Worm (Caenorhabditis elegans) whole organism, mixed stage, embryonic: ENCODE measurements around the gene C25A6.1.
A peak's percentile ranks its signal among the peaks of the same experiment; 100 is the strongest.

Experiments
- M03D4.4 ChIP-seq: sonication (generic microtip); optimal IDR thresholded peaks from 2 replicates; lab custom pipeline; 2017; ENCODE audit warnings: mild to moderate bottlenecking, missing genetic modification characterization, missing compliant biosample characterization
- bed-3 ChIP-seq: fragments of 200-800 bp; sonication (Bioruptor generic); optimal IDR thresholded peaks from 3 replicates; lab custom pipeline; 2018; ENCODE audit warnings: mild to moderate bottlenecking, missing genetic modification characterization, moderate library complexity, missing compliant biosample characterization
- blmp-1 ChIP-seq: fragments of 150-350 bp; optimal IDR thresholded peaks from 2 replicates; lab custom pipeline; 2014; ENCODE audit warnings: missing biosample characterization, missing genetic modification characterization
- ceh-39 ChIP-seq: fragments of 150-350 bp; optimal IDR thresholded peaks from 2 replicates; lab custom pipeline; 2014; ENCODE audit warnings: missing biosample characterization, missing genetic modification characterization
- ceh-43 ChIP-seq: fragments of 200-800 bp; sonication (Bioruptor generic); optimal IDR thresholded peaks from 2 replicates; lab custom pipeline; 2018; ENCODE audit warnings: mild to moderate bottlenecking, missing genetic modification characterization, moderate library complexity, missing compliant biosample characterization
- ceh-83 ChIP-seq: fragments of 200-800 bp; sonication (Bioruptor generic); optimal IDR thresholded peaks from 2 replicates; lab custom pipeline; 2018; ENCODE audit warnings: mild to moderate bottlenecking, missing genetic modification characterization, missing compliant biosample characterization
- elt-1 ChIP-seq: sonication (generic microtip); optimal IDR thresholded peaks from 2 replicates; lab custom pipeline; 2017; ENCODE audit warnings: missing genetic modification characterization, mild to moderate bottlenecking, missing compliant biosample characterization, antibody characterized with exemption, moderate library complexity, borderline replicate concordance; ENCODE audit not compliant: insufficient read depth
- elt-3 ChIP-seq: fragments of 150-350 bp; optimal IDR thresholded peaks from 2 replicates; lab custom pipeline; 2014; ENCODE audit warnings: missing biosample characterization, missing genetic modification characterization
- flh-1 ChIP-seq: fragments of 200-800 bp; sonication (Bioruptor generic); optimal IDR thresholded peaks from 2 replicates; lab custom pipeline; 2018; ENCODE audit warnings: mild to moderate bottlenecking, missing genetic modification characterization, moderate library complexity, missing compliant biosample characterization
- ham-2 ChIP-seq: fragments of 200-800 bp; sonication (Bioruptor generic); optimal IDR thresholded peaks from 2 replicates; lab custom pipeline; 2018; ENCODE audit warnings: mild to moderate bottlenecking, missing genetic modification characterization, missing compliant biosample characterization
- hlh-1 ChIP-seq: fragments of 150-350 bp; optimal IDR thresholded peaks from 2 replicates; lab custom pipeline; 2014; ENCODE audit warnings: missing biosample characterization, missing genetic modification reagents, missing genetic modification characterization
- lin-13 ChIP-seq: fragments of 150-350 bp; optimal IDR thresholded peaks from 2 replicates; lab custom pipeline; 2014; ENCODE audit warnings: missing biosample characterization, missing genetic modification characterization
- lin-32 ChIP-seq: fragments of 200-800 bp; sonication (Bioruptor generic); optimal IDR thresholded peaks from 2 replicates; lab custom pipeline; 2018; ENCODE audit warnings: mild to moderate bottlenecking, missing genetic modification characterization, missing compliant biosample characterization
- mab-5 ChIP-seq: fragments of 150-350 bp; optimal IDR thresholded peaks from 2 replicates; lab custom pipeline; 2014; ENCODE audit warnings: missing biosample characterization, missing genetic modification characterization
- mep-1 ChIP-seq: fragments of 150-350 bp; optimal IDR thresholded peaks from 2 replicates; lab custom pipeline; 2017; ENCODE audit warnings: missing biosample characterization, missing genetic modification reagents, missing genetic modification characterization, inconsistent platforms
- mls-2 ChIP-seq: sonication (generic microtip); optimal IDR thresholded peaks from 2 replicates; lab custom pipeline; 2016; ENCODE audit warnings: mild to moderate bottlenecking, missing genetic modification characterization, moderate library complexity, missing compliant biosample characterization
- nhr-12 ChIP-seq: fragments of 150-350 bp; optimal IDR thresholded peaks from 2 replicates; lab custom pipeline; 2014; ENCODE audit warnings: missing biosample characterization, missing genetic modification characterization
- nhr-2 ChIP-seq: fragments of 150-350 bp; optimal IDR thresholded peaks from 2 replicates; lab custom pipeline; 2014; ENCODE audit warnings: missing biosample characterization, missing genetic modification characterization
- nhr-237 ChIP-seq: fragments of 150-350 bp; optimal IDR thresholded peaks from 2 replicates; lab custom pipeline; 2014; ENCODE audit warnings: missing biosample characterization, missing genetic modification characterization
- nhr-28 ChIP-seq: fragments of 150-350 bp; optimal IDR thresholded peaks from 2 replicates; lab custom pipeline; 2014; ENCODE audit warnings: missing biosample characterization, missing genetic modification characterization
- nhr-76 ChIP-seq: sonication (generic microtip); optimal IDR thresholded peaks from 2 replicates; lab custom pipeline; 2017; ENCODE audit warnings: missing biosample characterization, missing genetic modification characterization
- pha-4 ChIP-seq: fragments of 150-350 bp; optimal IDR thresholded peaks from 2 replicates; lab custom pipeline; 2018; ENCODE audit warnings: missing biosample characterization, missing genetic modification reagents, missing genetic modification characterization
- sem-2 ChIP-seq: fragments of 200-800 bp; sonication (Bioruptor generic); optimal IDR thresholded peaks from 2 replicates; lab custom pipeline; 2018; ENCODE audit warnings: mild to moderate bottlenecking, missing genetic modification characterization, missing compliant biosample characterization
- snpc-4 ChIP-seq: fragments of 150-350 bp; optimal IDR thresholded peaks from 2 replicates; lab custom pipeline; 2014; ENCODE audit warnings: missing biosample characterization, missing genetic modification characterization
- sptf-1 ChIP-seq: sonication (generic microtip); optimal IDR thresholded peaks from 2 replicates; lab custom pipeline; 2017; ENCODE audit warnings: mild to moderate bottlenecking, missing genetic modification characterization, moderate library complexity, missing compliant biosample characterization
- tbx-8 ChIP-seq: fragments of 200-800 bp; sonication (Bioruptor generic); optimal IDR thresholded peaks from 2 replicates; lab custom pipeline; 2018; ENCODE audit warnings: mild to moderate bottlenecking, missing genetic modification characterization, moderate library complexity, missing compliant biosample characterization
- unc-120 ChIP-seq: sonication (generic microtip); optimal IDR thresholded peaks from 2 replicates; lab custom pipeline; 2017; ENCODE audit warnings: missing genetic modification characterization, missing compliant biosample characterization; ENCODE audit not compliant: poor library complexity, severe bottlenecking
- unc-62 ChIP-seq: fragments of 150-350 bp; optimal IDR thresholded peaks from 2 replicates; lab custom pipeline; 2014; ENCODE audit warnings: missing biosample characterization, missing genetic modification reagents, missing genetic modification characterization
- ztf-11 ChIP-seq: fragments of 150-350 bp; optimal IDR thresholded peaks from 2 replicates; lab custom pipeline; 2014; ENCODE audit warnings: missing biosample characterization, missing genetic modification characterization

The C25A6.1 gene

DNA sequence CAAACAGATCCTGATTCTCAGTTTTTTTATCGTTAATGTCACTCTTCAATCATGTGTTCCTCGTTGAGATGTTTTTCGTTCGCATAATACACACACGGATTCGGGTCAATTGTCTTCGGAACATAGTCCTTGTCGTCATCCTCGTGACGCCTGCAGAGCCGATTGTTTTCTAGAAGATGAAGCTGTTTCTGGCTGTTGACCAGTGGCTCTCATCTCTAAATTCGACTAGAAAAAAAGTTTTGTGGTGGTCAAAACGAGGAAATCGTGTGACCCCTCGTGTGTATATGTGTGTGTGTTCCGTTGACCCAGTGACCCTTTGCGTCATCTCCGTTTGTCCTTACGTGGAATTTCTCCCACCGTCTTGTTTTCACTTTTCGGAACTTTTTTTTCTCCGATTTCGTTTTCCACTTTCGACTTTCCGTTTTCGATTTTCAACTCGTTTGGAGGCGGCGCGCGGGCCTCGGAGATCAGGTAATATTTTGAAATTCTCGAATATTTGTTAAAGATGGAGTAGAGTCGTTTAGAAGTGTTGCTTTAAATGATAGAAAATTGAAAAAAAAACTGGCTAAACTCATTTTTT lies 22.3 kb upstream of the C25A6.1 start, which contains the start of gene C35A11.2:
C35A11.2 (plus strand) TSS at position 386 of the 580 bp plus-strand sequence.
- TF ChIP-seq nhr-2 = no peak
- no peak for TF ChIP-seq bed-3 (GFP tag; lab: Kevin White, UChicago)
- TF ChIP-seq blmp-1 (tag; lab: Kevin White, UChicago) = peak; percentile 75

- no peak for TF ChIP-seq unc-120 (tag; lab: Kevin White, UChicago)
- TF ChIP-seq ceh-39 (tag; lab: Kevin White, UChicago) = no peak
- no peak for TF ChIP-seq nhr-12 (tag; lab: Kevin White, UChicago)
- no peak for TF ChIP-seq lin-32 (GFP tag; lab: Kevin White, UChicago)
- TF ChIP-seq elt-3 (tag; lab: Kevin White, UChicago) = no peak
- no peak for TF ChIP-seq bed-3 (GFP tag; lab: Kevin White, UChicago)
- no peak for TF ChIP-seq mep-1 (tag; lab: Kevin White, UChicago)
- no peak for TF ChIP-seq nhr-2
- no peak for TF ChIP-seq ceh-43
- TF ChIP-seq mls-2 (tag; lab: Kevin White, UChicago) = no peak
- TF ChIP-seq flh-1 = no peak
- TF ChIP-seq hlh-1 (tag; lab: Kevin White, UChicago) = no peak
- TF ChIP-seq ham-2 = no peak
- TF ChIP-seq elt-1 (tag; lab: Kevin White, UChicago) = no peak
- no peak for TF ChIP-seq nhr-76 (tag; lab: Kevin White, UChicago)
- no peak for TF ChIP-seq pha-4 (tag; lab: Kevin White, UChicago)
These were observed 15.2 kb upstream of the C25A6.1 start, which contains the start of gene C35A11.4 for ce11 chrV:5392993-5393628. Gene C35A11.4 (minus strand): TSS chrV:5393148.

DNA sequence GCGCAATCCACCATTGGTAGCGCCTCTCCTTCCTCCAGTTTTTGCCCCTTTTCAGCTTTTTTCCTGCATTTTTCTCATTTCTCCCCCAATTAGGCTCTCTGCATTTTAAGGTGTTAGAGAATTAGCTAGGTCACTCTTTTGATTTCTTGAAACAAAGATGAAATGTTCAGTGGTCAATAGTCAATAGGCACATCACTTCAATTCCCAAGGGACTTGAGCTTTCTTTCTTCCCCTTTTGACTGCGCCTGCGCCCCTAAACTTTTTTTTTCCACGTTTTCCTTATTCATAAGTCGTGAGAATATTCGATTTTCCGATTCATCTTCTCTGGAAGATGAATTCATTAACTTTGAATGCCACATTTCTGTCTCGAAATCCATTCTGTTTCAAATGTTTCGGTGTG lies 4.4 kb upstream of the C25A6.1 start:
- no peak for TF ChIP-seq mab-5 (tag; lab: Kevin White, UChicago)
- TF ChIP-seq ceh-39 (tag; lab: Kevin White, UChicago) = no peak
- TF ChIP-seq snpc-4 (tag; lab: Kevin White, UChicago) = no peak
- no peak for TF ChIP-seq lin-13 (tag; lab: Kevin White, UChicago)
- no peak for TF ChIP-seq elt-3 (tag; lab: Kevin White, UChicago)
- no peak for TF ChIP-seq pha-4 (tag; lab: Kevin White, UChicago)
- TF ChIP-seq mls-2 (tag; lab: Kevin White, UChicago) = no peak
- no peak for TF ChIP-seq ham-2
- TF ChIP-seq mep-1 (tag; lab: Kevin White, UChicago) = no peak
- TF ChIP-seq sem-2 = no peak
- no peak for TF ChIP-seq nhr-237 (tag; lab: Kevin White, UChicago)
- no peak for TF ChIP-seq elt-1 (tag; lab: Kevin White, UChicago)
- no peak for TF ChIP-seq ztf-11
- TF ChIP-seq unc-120 (tag; lab: Kevin White, UChicago) = no peak
- no peak for TF ChIP-seq flh-1
- TF ChIP-seq ceh-83 (GFP tag; lab: Kevin White, UChicago) = no peak
- TF ChIP-seq hlh-1 (tag; lab: Kevin White, UChicago) = no peak
- TF ChIP-seq, all 35 proteins: peak for 0

DNA sequence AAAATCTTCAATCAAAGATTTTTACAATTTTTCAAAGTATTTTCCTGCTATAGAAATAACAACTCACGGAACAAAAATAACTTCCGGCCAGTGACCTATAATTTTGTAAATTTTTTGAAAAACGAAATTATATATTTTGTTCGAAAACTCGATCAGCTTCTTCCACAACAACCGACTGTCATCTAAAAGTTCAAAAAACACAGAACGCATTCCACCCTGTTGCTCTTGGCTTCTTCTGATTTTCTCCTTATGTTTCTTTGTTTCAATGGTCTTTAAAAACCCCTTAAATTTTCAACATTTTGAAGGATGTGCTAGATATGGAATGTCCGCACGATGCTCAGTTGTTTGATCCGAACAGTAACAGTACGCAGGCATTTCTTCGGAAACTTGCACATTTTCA lies 3.3 kb upstream of the C25A6.1 start, which contains the start of gene dmsr-7:
dmsr-7 (plus strand) TSS at position 301 of the 400 bp plus-strand sequence.
- TF ChIP-seq mep-1 (tag; lab: Kevin White, UChicago) = no peak
- no peak for TF ChIP-seq flh-1
- no peak for TF ChIP-seq M03D4.4 (tag; lab: Kevin White, UChicago)
- TF ChIP-seq mab-5 (tag; lab: Kevin White, UChicago) = no peak
- no peak for TF ChIP-seq ceh-83 (GFP tag; lab: Kevin White, UChicago)
- no peak for TF ChIP-seq ztf-11
- TF ChIP-seq ceh-39 (tag; lab: Kevin White, UChicago) = no peak
- no peak for TF ChIP-seq tbx-8
- TF ChIP-seq nhr-12 (tag; lab: Kevin White, UChicago) = no peak
- no peak for TF ChIP-seq snpc-4 (tag; lab: Kevin White, UChicago)
- TF ChIP-seq nhr-28 (tag; lab: Kevin White, UChicago) = no peak
- no peak for TF ChIP-seq sptf-1
- no peak for TF ChIP-seq elt-3 (tag; lab: Kevin White, UChicago)
- TF ChIP-seq hlh-1 (tag; lab: Kevin White, UChicago) = no peak
- TF ChIP-seq nhr-76 (tag; lab: Kevin White, UChicago) = no peak
- TF ChIP-seq unc-62 = no peak
- TF ChIP-seq sem-2 = no peak
- no peak for TF ChIP-seq unc-120 (tag; lab: Kevin White, UChicago)
